Worm (Caenorhabditis elegans) whole organism, midembryonic: ENCODE results near the gene pfkb-1.2.

ENCODE experiments used
- T22C8.4 ChIP-seq: fragments of 200-800 bp; sonication (Bioruptor generic); IDR thresholded peaks from 2 replicates; pipeline ENCODE4 v1.3.6; 2022; ENCODE audit warnings: missing genetic modification characterization, missing compliant biosample characterization
- cog-1 ChIP-seq: sonication (generic microtip); optimal IDR thresholded peaks from 2 replicates; lab custom pipeline; 2016; ENCODE audit warnings: missing genetic modification characterization, missing compliant biosample characterization
- flt-1 ChIP-seq: fragments of 200-800 bp; sonication (Bioruptor generic); IDR thresholded peaks from 2 replicates; pipeline ENCODE4 v1.3.6; 2022; ENCODE audit warnings: missing genetic modification characterization, missing compliant biosample characterization
- klf-2 ChIP-seq: fragments of 200-800 bp; sonication (Bioruptor generic); conservative IDR thresholded peaks from 2 replicates; pipeline ENCODE4 v1.3.6; 2022; ENCODE audit warnings: missing genetic modification reagents, missing genetic modification characterization, missing compliant biosample characterization
- ref-1 ChIP-seq: fragments of 200-800 bp; sonication (Bioruptor generic); conservative IDR thresholded peaks from 2 replicates; pipeline ENCODE4 v1.3.6; 2022; ENCODE audit warnings: missing genetic modification reagents, missing genetic modification characterization, missing compliant biosample characterization
- tab-1 ChIP-seq: fragments of 200-800 bp; sonication (Bioruptor generic); IDR thresholded peaks from 2 replicates; pipeline ENCODE4 v1.3.6; 2022; ENCODE audit warnings: missing genetic modification characterization, missing compliant biosample characterization
- ztf-23 ChIP-seq: fragments of 200-800 bp; sonication (Bioruptor generic); IDR thresholded peaks from 2 replicates; pipeline ENCODE4 v1.3.6; 2022; ENCODE audit warnings: missing genetic modification reagents, missing genetic modification characterization, missing compliant biosample characterization
- ztf-29 ChIP-seq: fragments of 200-800 bp; sonication (Bioruptor generic); IDR thresholded peaks from 2 replicates; pipeline ENCODE4 v1.3.6; 2022; ENCODE audit warnings: missing genetic modification reagents, missing genetic modification characterization, missing compliant biosample characterization

ce11 chrIV:5947555-5948151, 5.9 kb downstream of the pfkb-1.2 start, which contains the start of gene rps-25:
- TF ChIP-seq klf-2 (GFP tag; lab: Robert Waterston, UW) (no peak), ztf-23 (GFP tag; lab: Robert Waterston, UW) (no peak), T22C8.4 (no peak), ztf-29 (GFP tag; lab: Robert Waterston, UW) (no peak), flt-1 (no peak), ref-1 (GFP tag; lab: Robert Waterston, UW) (no peak), tab-1 (GFP tag; lab: Robert Waterston, UW) (no peak), cog-1 (tag; lab: Kevin White, UChicago) (peak; percentile 3)
